Worm (Caenorhabditis elegans) whole organism, L3 larva: ENCODE results near the gene mlc-6.

Experiments
- ama-1 ChIP-seq: fragments of 150-350 bp; optimal IDR thresholded peaks from 2 replicates; lab custom pipeline; 2018
- lin-15B ChIP-seq: fragments of 150-350 bp; optimal IDR thresholded peaks from 2 replicates; lab custom pipeline; 2014; ENCODE audit warnings: missing biosample characterization, missing genetic modification characterization
- nfya-1 ChIP-seq: sonication (generic microtip); optimal IDR thresholded peaks from 2 replicates; lab custom pipeline; 2017; ENCODE audit warnings: missing genetic modification characterization, mild to moderate bottlenecking, missing compliant biosample characterization, antibody characterized with exemption, moderate library complexity; ENCODE audit not compliant: insufficient read depth
- nhr-12 ChIP-seq: fragments of 150-350 bp; optimal IDR thresholded peaks from 2 replicates; lab custom pipeline; 2014; ENCODE audit warnings: missing biosample characterization, missing genetic modification characterization
- snpc-4 ChIP-seq: fragments of 150-350 bp; optimal IDR thresholded peaks from 2 replicates; lab custom pipeline; 2014; ENCODE audit warnings: missing biosample characterization, missing genetic modification characterization
- unc-62 ChIP-seq: fragments of 150-350 bp; sonication (generic microtip); optimal IDR thresholded peaks from 4 replicates; lab custom pipeline; 2014; ENCODE audit warnings: missing biosample characterization, missing genetic modification reagents, missing genetic modification characterization

DNA sequence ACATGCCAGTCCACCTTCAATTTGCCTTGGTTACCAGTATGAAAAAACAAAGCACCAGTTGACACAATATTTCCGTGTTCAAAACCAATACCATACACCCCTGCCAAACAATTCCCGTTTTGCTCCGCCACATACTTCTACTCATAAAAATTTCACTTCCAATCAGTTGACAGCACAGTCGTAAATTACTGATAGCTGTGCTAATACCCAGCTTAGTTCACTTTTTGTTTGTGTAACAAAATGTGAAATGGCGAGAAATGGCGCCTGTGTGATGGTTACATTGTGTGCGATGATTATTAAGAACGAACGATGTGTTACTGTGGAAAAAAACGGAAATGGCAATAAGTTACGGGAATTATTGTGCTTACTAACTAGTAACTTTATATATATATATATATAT, 40.1 kb downstream of the mlc-6 start:
- no peak for TF ChIP-seq nfya-1
- no peak for TF ChIP-seq snpc-4
- no peak for TF ChIP-seq nhr-12 (tag; lab: Kevin White, UChicago)
- no peak for TF ChIP-seq lin-15B (tag; lab: Kevin White, UChicago)
- no peak for TF ChIP-seq ama-1 (lab: Kevin White, UChicago)
- TF ChIP-seq unc-62 (GFP tag; lab: Kevin White, UChicago), result no peak
